Worm (Caenorhabditis elegans) whole organism, midembryonic: ENCODE results near the gene irld-7.

Experiments used
- cog-1 ChIP-seq: sonication (generic microtip); optimal IDR thresholded peaks from 2 replicates; lab custom pipeline; 2016; ENCODE audit warnings: missing genetic modification characterization, missing compliant biosample characterization
- flt-1 ChIP-seq: fragments of 200-800 bp; sonication (Bioruptor generic); IDR thresholded peaks from 2 replicates; pipeline ENCODE4 v1.3.6; 2022; ENCODE audit warnings: missing genetic modification characterization, missing compliant biosample characterization
- klf-2 ChIP-seq: fragments of 200-800 bp; sonication (Bioruptor generic); conservative IDR thresholded peaks from 2 replicates; pipeline ENCODE4 v1.3.6; 2022; ENCODE audit warnings: missing genetic modification reagents, missing genetic modification characterization, missing compliant biosample characterization
- ref-1 ChIP-seq: fragments of 200-800 bp; sonication (Bioruptor generic); conservative IDR thresholded peaks from 2 replicates; pipeline ENCODE4 v1.3.6; 2022; ENCODE audit warnings: missing genetic modification reagents, missing genetic modification characterization, missing compliant biosample characterization
- tab-1 ChIP-seq: fragments of 200-800 bp; sonication (Bioruptor generic); IDR thresholded peaks from 2 replicates; pipeline ENCODE4 v1.3.6; 2022; ENCODE audit warnings: missing genetic modification characterization, missing compliant biosample characterization
- ztf-29 ChIP-seq: fragments of 200-800 bp; sonication (Bioruptor generic); IDR thresholded peaks from 2 replicates; pipeline ENCODE4 v1.3.6; 2022; ENCODE audit warnings: missing genetic modification reagents, missing genetic modification characterization, missing compliant biosample characterization

DNA sequence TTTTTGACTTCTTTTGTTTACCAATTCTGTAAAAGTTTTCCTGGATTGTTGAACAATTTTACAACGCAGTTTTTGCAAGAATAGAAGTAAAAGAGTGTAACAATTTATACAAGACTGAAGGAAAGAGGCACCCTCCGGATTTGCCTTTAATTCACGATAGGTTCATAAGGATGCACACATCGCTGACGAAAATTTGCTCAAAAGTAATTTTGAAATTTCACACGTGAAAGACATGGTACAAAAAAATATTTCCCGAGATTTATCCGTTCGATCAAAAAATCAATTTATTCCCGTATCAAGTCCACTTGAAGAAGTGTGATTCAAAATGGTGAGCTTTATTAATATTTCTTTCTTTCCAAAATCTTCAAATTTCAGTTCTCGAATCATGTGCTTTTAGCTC lies 12.2 kb upstream of the irld-7 start, which contains the start of gene C43G2.3:
- TF ChIP-seq flt-1 (GFP tag; lab: Robert Waterston, UW): no peak
- no peak for TF ChIP-seq ztf-29 (GFP tag; lab: Robert Waterston, UW)
- TF ChIP-seq tab-1 (GFP tag; lab: Robert Waterston, UW): no peak
- TF ChIP-seq ref-1 (GFP tag; lab: Robert Waterston, UW): no peak
- TF ChIP-seq klf-2 (GFP tag; lab: Robert Waterston, UW): no peak
- TF ChIP-seq cog-1 (tag; lab: Kevin White, UChicago): no peak
